Fruit fly (Drosophila melanogaster) Kc167 (cell line): Measurements from ENCODE around the gene CG11350.

Experiments
- Sin3A ChIP-seq: fragments of >200 bp; optimal IDR thresholded peaks from 2 replicates; lab custom pipeline; 2018; ENCODE audit warnings: missing external identifiers
- h ChIP-seq: fragments of >200 bp; optimal IDR thresholded peaks from 3 replicates; lab custom pipeline; 2018; ENCODE audit warnings: missing external identifiers

dm6 chr3L:4440153-4440552, 42.5 kb upstream of the CG11350 start:
- TF ChIP-seq h (lab: Kevin White, UChicago) (no peak), Sin3A (lab: Kevin White, UChicago) (no peak)
